Worm (Caenorhabditis elegans): ENCODE results near the gene lpin-1.
A peak's percentile ranks its signal among the peaks of the same experiment; 100 is the strongest.

Gene lpin-1

DNA sequence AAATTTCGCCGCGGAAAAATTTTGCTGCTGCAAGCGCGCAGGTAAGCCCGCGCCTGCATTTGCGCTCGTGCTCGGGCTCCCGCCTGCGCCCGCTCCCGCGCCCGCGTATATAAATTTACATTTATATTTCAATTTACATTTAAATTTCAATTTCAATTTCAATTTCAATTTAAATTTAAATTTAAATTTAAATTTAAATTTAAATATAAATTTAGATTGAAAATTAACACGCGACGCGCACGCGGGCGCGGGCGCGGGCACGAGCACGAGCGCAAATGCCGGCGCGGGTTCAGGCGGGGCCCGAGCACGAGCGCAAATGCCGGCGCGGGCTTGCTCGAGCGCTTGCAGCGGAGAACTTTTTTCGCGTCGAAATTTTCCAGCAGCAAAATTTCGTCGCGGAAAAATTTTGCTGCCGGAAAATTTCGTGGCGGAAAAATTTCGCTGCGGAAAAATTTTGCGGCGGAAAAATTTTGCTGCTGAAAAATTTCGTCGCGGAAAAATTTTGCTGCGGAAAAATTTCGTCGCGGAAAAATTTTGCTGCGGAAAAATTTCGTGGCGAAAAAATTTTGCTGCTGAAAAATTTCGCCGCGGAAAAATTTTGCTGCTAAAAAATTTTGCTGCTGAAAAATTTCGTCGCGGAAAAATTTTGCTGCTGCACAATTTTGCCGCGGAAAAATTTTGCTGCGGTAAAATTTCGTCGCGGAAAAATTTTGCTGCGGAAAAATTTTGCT is 7.9 kb downstream of the lpin-1 start:
- TF ChIP-seq ceh-8 (GFP tag; optimal IDR thresholded peaks at IDR 0.05) (peak; percentile 98), mab-9 (GFP tag; IDR thresholded peaks at IDR 0.05) (peak; percentile 72; the same call in 1 of the 2 replicates), tbx-2 (tag; optimal IDR thresholded peaks at IDR 0.05) (no peak)

ce11 chrV:13638040-13638439 is 15.9 kb downstream of the lpin-1 start:
- TF ChIP-seq nhr-71 (tag; optimal IDR thresholded peaks at IDR 0.05) (peak; percentile 20), pax-3 (tag; optimal IDR thresholded peaks at IDR 0.05) (peak; percentile 30), elt-2 (tag; optimal IDR thresholded peaks at IDR 0.05) (peak; percentile 94), lin-14 (GFP tag; optimal IDR thresholded peaks at IDR 0.05) (peak; percentile 14), nhr-20 (tag; optimal IDR thresholded peaks at IDR 0.05) (no peak), jun-1 (tag; optimal IDR thresholded peaks at IDR 0.05) (peak; percentile 3), sup-37 (GFP tag; optimal IDR thresholded peaks at IDR 0.05) (no peak)

DNA sequence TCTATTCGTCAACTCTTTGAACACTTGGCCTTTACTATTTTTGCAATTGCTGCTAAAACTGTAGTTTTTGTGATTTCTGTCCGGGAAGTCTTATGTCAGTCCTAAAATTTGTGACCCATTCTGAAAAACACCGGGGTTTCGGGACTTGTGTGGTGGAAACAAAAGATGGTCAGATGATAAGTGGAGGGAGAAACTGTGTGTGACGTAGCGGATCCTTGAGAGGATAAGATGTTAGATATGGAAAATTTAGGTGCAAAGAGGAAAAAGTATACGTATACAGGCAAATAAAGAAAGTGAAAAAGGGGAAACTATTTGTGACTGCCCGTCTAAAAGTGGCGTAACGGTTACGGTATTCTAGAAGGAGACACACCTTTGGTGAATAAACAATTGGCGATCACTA is 17.5 kb downstream of the lpin-1 start:
- no peak for TF ChIP-seq irx-1 (tag; optimal IDR thresholded peaks at IDR 0.05)
- no peak for TF ChIP-seq lin-13 (GFP tag; optimal IDR thresholded peaks at IDR 0.05)
- TF ChIP-seq pqm-1 (tag; optimal IDR thresholded peaks at IDR 0.05): no peak
- no peak for TF ChIP-seq lsy-2 (tag; optimal IDR thresholded peaks at IDR 0.05)
- no peak for TF ChIP-seq unc-30 (tag; optimal IDR thresholded peaks at IDR 0.05)
- no peak for TF ChIP-seq C16A3.4 (tag; optimal IDR thresholded peaks at IDR 0.05)
- TF ChIP-seq skn-1 (tag; optimal IDR thresholded peaks at IDR 0.05): no peak
- no peak for TF ChIP-seq zag-1 (tag; optimal IDR thresholded peaks at IDR 0.05)
- no peak for TF ChIP-seq lin-39 (tag; optimal IDR thresholded peaks at IDR 0.05)
- no peak for TF ChIP-seq mdl-1 (tag; optimal IDR thresholded peaks at IDR 0.05)
- TF ChIP-seq nhr-47 (tag; optimal IDR thresholded peaks at IDR 0.05): no peak
- TF ChIP-seq blmp-1 (tag; optimal IDR thresholded peaks at IDR 0.05): peak; percentile 73
- TF ChIP-seq nhr-85 (tag): peak; percentile 57
- no peak for TF ChIP-seq lir-3 (tag; optimal IDR thresholded peaks at IDR 0.05; ENCODE audit: poor library complexity)
- TF ChIP-seq alr-1 (tag; optimal IDR thresholded peaks at IDR 0.05; ENCODE audit: borderline replicate concordance): no peak
- TF ChIP-seq nhr-20 (tag; optimal IDR thresholded peaks at IDR 0.05): peak; percentile 0
- TF ChIP-seq nhr-12 (tag; optimal IDR thresholded peaks at IDR 0.05): no peak
- no peak for TF ChIP-seq ceh-82 (tag; optimal IDR thresholded peaks at IDR 0.05)
- TF ChIP-seq nhr-77 (tag; optimal IDR thresholded peaks at IDR 0.05): no peak
- no peak for TF ChIP-seq dsc-1 (tag; optimal IDR thresholded peaks at IDR 0.05)
- no peak for TF ChIP-seq aha-1 (tag; optimal IDR thresholded peaks at IDR 0.05)
- no peak for TF ChIP-seq C04F5.9 (tag; optimal IDR thresholded peaks at IDR 0.05)

DNA sequence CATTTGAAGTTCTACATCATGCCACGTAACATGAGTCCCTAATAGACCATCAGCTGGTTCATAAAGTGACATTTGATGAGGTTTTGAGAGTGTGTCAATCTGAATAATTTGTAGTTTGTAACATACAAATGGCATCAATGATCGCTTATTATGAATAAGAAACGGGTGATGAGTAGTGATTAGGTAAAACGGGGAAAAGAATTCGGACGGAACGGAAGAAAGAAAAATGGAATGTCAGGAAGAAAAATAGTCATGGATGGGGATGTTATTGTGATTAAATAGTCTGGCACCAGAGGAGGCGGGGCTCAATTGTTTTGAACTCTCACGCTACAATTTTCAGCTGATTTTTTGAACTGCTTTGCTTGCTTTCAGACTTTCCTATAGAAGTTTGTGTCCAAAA is 19.8 kb downstream of the lpin-1 start, which contains the start of gene H37A05.2:
Gene H37A05.2, minus strand, starts transcription at position 101 of the 400 bp plus-strand sequence.
- TF ChIP-seq rnt-1 (tag; optimal IDR thresholded peaks at IDR 0.05): no peak
- TF ChIP-seq unc-30 (tag; optimal IDR thresholded peaks at IDR 0.05): no peak
- no peak for TF ChIP-seq F16B12.6 (tag; optimal IDR thresholded peaks at IDR 0.05)
- TF ChIP-seq lin-39 (tag; optimal IDR thresholded peaks at IDR 0.05): no peak
- no peak for TF ChIP-seq fkh-8 (tag; optimal IDR thresholded peaks at IDR 0.05)
- TF ChIP-seq tbx-2 (tag; optimal IDR thresholded peaks at IDR 0.05): no peak

- TF ChIP-seq pax-3 (tag; optimal IDR thresholded peaks at IDR 0.05) (peak; percentile 36), lin-14 (GFP tag; optimal IDR thresholded peaks at IDR 0.05) (peak; percentile 82), snpc-4 (tag; optimal IDR thresholded peaks at IDR 0.05) (no peak), ztf-4 (tag; optimal IDR thresholded peaks at IDR 0.05) (no peak), lin-35 (GFP tag; optimal IDR thresholded peaks at IDR 0.05) (peak; percentile 6 to 47), nhr-71 (tag; optimal IDR thresholded peaks at IDR 0.05) (peak; percentile 49), efl-1 (optimal IDR thresholded peaks at IDR 0.05) (peak; percentile 6 to 39), efl-1 (GFP tag; optimal IDR thresholded peaks at IDR 0.05 in 1 of 2) (peak; percentile 28 to 86), swsn-7 (tag; optimal IDR thresholded peaks at IDR 0.05) (peak; percentile 33), C04F5.9 (tag; optimal IDR thresholded peaks at IDR 0.05) (no peak), hlh-17 (GFP tag; optimal IDR thresholded peaks at IDR 0.05; ENCODE audit: borderline replicate concordance) (no peak), lsy-2 (tag; optimal IDR thresholded peaks at IDR 0.05) (peak in 1 of 2 experiments; percentile 27), ceh-82 (tag; optimal IDR thresholded peaks at IDR 0.05) (peak in 1 of 3 experiments; percentile 0), dpl-1 (GFP tag; optimal IDR thresholded peaks at IDR 0.05) (peak in 2 of 3 experiments; percentile 28 to 38), tbx-2 (tag; optimal IDR thresholded peaks at IDR 0.05) (peak; percentile 44), ceh-8 (GFP tag; optimal IDR thresholded peaks at IDR 0.05) (peak; percentile 57), snu-23 (GFP tag; optimal IDR thresholded peaks at IDR 0.05) (peak; percentile 33), nhr-84 (tag; optimal IDR thresholded peaks at IDR 0.05) (no peak)
Observed at ce11 chrV:13627103-13627623, 26.8 kb downstream of the lpin-1 start, which contains the start of gene sde-2. TSS of gene sde-2 (plus strand) at chrV:13627573.
